Worm (Caenorhabditis elegans) whole organism, early embryonic: ENCODE data around the gene R08A2.2.

Experiments used
- F13C5.2 ChIP-seq: sonication (generic microtip); optimal IDR thresholded peaks from 2 replicates; lab custom pipeline; 2017; ENCODE audit warnings: mild to moderate bottlenecking, missing genetic modification characterization, inconsistent platforms, missing compliant biosample characterization
- aly-1 ChIP-seq: sonication (generic microtip); optimal IDR thresholded peaks from 2 replicates; lab custom pipeline; 2016; ENCODE audit warnings: missing genetic modification characterization, missing compliant biosample characterization
- ama-1 ChIP-seq: fragments of 150-350 bp; optimal IDR thresholded peaks from 2 replicates; lab custom pipeline; 2014
- ceh-36 ChIP-seq: sonication (generic microtip); optimal IDR thresholded peaks from 2 replicates; lab custom pipeline; 2016; ENCODE audit warnings: missing genetic modification characterization, inconsistent platforms, missing compliant biosample characterization
- ets-7 ChIP-seq: sonication (generic microtip); optimal IDR thresholded peaks from 2 replicates; lab custom pipeline; 2016; ENCODE audit warnings: missing genotype, missing genetic modification characterization, missing compliant biosample characterization
- flt-1 ChIP-seq: fragments of 200-800 bp; sonication (Bioruptor generic); IDR thresholded peaks from 2 replicates; pipeline ENCODE4 v1.3.6; 2022; ENCODE audit warnings: missing genetic modification characterization, missing compliant biosample characterization
- hmbx-1 ChIP-seq: sonication (generic microtip); optimal IDR thresholded peaks from 2 replicates; lab custom pipeline; 2016; ENCODE audit warnings: mild to moderate bottlenecking, missing genetic modification characterization, missing compliant biosample characterization
- hmg-4 ChIP-seq: fragments of 200-800 bp; sonication (Bioruptor generic); optimal IDR thresholded peaks from 2 replicates; lab custom pipeline; 2018; ENCODE audit warnings: mild to moderate bottlenecking, missing genetic modification characterization, missing compliant biosample characterization
- sea-1 ChIP-seq: fragments of 200-800 bp; sonication (Bioruptor generic); conservative IDR thresholded peaks from 2 replicates; pipeline ENCODE4 v1.3.6; 2022; ENCODE audit warnings: missing genetic modification characterization, missing compliant biosample characterization
- tbx-11 ChIP-seq: fragments of 200-800 bp; sonication (Bioruptor generic); IDR thresholded peaks from 2 replicates; pipeline ENCODE4 v1.3.6; 2022; ENCODE audit warnings: missing genetic modification characterization, missing compliant biosample characterization
- tra-4 ChIP-seq: sonication (generic microtip); optimal IDR thresholded peaks from 2 replicates; lab custom pipeline; 2017; ENCODE audit warnings: missing genetic modification characterization, missing compliant biosample characterization

- TF ChIP-seq aly-1 (tag; lab: Kevin White, UChicago) (no peak), ama-1 (lab: Kevin White, UChicago) (no peak), ceh-36 (tag; lab: Kevin White, UChicago) (no peak), flt-1 (GFP tag; lab: Robert Waterston, UW) (no peak), hmbx-1 (tag; lab: Kevin White, UChicago) (no peak), tbx-11 (GFP tag; lab: Robert Waterston, UW) (no peak), F13C5.2 (tag; lab: Kevin White, UChicago) (no peak), tra-4 (no peak), ets-7 (no peak), sea-1 (GFP tag; lab: Robert Waterston, UW) (no peak), hmg-4 (GFP tag; lab: Kevin White, UChicago) (no peak)
Observed at ce11 chrV:14682870-14683269, 32.6 kb downstream of the R08A2.2 start.
